Worm (Caenorhabditis elegans) whole organism, early embryonic: ENCODE measurements around the gene F28A10.8.
"Not testable (repeated sequence)": the region's sequence is repeated elsewhere in the genome, so short reads cannot be mapped to it uniquely, and the experiment has no call there.

Experiments used
- B0310.2 ChIP-seq: sonication (generic microtip); optimal IDR thresholded peaks from 2 replicates; lab custom pipeline; 2016; ENCODE audit warnings: mild to moderate bottlenecking, missing genetic modification characterization, missing compliant biosample characterization
- F13C5.2 ChIP-seq: sonication (generic microtip); optimal IDR thresholded peaks from 2 replicates; lab custom pipeline; 2017; ENCODE audit warnings: mild to moderate bottlenecking, missing genetic modification characterization, inconsistent platforms, missing compliant biosample characterization
- aly-1 ChIP-seq: sonication (generic microtip); optimal IDR thresholded peaks from 2 replicates; lab custom pipeline; 2016; ENCODE audit warnings: missing genetic modification characterization, missing compliant biosample characterization
- ama-1 ChIP-seq: fragments of 150-350 bp; optimal IDR thresholded peaks from 2 replicates; lab custom pipeline; 2014
- ceh-13 ChIP-seq: fragments of 200-800 bp; sonication (Bioruptor generic); optimal IDR thresholded peaks from 2 replicates; lab custom pipeline; 2018; ENCODE audit warnings: mild to moderate bottlenecking, missing genetic modification characterization, missing compliant biosample characterization
- ceh-36 ChIP-seq: sonication (generic microtip); optimal IDR thresholded peaks from 2 replicates; lab custom pipeline; 2016; ENCODE audit warnings: missing genetic modification characterization, inconsistent platforms, missing compliant biosample characterization
- ets-7 ChIP-seq: sonication (generic microtip); optimal IDR thresholded peaks from 2 replicates; lab custom pipeline; 2016; ENCODE audit warnings: missing genotype, missing genetic modification characterization, missing compliant biosample characterization
- flt-1 ChIP-seq: fragments of 200-800 bp; sonication (Bioruptor generic); IDR thresholded peaks from 2 replicates; pipeline ENCODE4 v1.3.6; 2022; ENCODE audit warnings: missing genetic modification characterization, missing compliant biosample characterization
- hmbx-1 ChIP-seq: sonication (generic microtip); optimal IDR thresholded peaks from 2 replicates; lab custom pipeline; 2016; ENCODE audit warnings: mild to moderate bottlenecking, missing genetic modification characterization, missing compliant biosample characterization
- hmg-4 ChIP-seq: fragments of 200-800 bp; sonication (Bioruptor generic); optimal IDR thresholded peaks from 2 replicates; lab custom pipeline; 2018; ENCODE audit warnings: mild to moderate bottlenecking, missing genetic modification characterization, missing compliant biosample characterization
- hnd-1 ChIP-seq: sonication (generic microtip); optimal IDR thresholded peaks from 2 replicates; lab custom pipeline; 2016; ENCODE audit warnings: missing genetic modification characterization, missing compliant biosample characterization
- pes-1 ChIP-seq: fragments of 200-800 bp; sonication (Bioruptor generic); IDR thresholded peaks from 2 replicates; pipeline ENCODE4 v1.3.6; 2022; ENCODE audit warnings: missing genetic modification reagents, missing genetic modification characterization, missing compliant biosample characterization
- scrt-1 ChIP-seq: fragments of 200-800 bp; sonication (Bioruptor generic); IDR thresholded peaks from 2 replicates; pipeline ENCODE4 v1.3.6; 2022; ENCODE audit warnings: missing genetic modification characterization, missing compliant biosample characterization
- sea-1 ChIP-seq: fragments of 200-800 bp; sonication (Bioruptor generic); conservative IDR thresholded peaks from 2 replicates; pipeline ENCODE4 v1.3.6; 2022; ENCODE audit warnings: missing genetic modification characterization, missing compliant biosample characterization
- tbx-11 ChIP-seq: fragments of 200-800 bp; sonication (Bioruptor generic); IDR thresholded peaks from 2 replicates; pipeline ENCODE4 v1.3.6; 2022; ENCODE audit warnings: missing genetic modification characterization, missing compliant biosample characterization
- tbx-37 ChIP-seq: fragments of 200-800 bp; sonication (Bioruptor generic); conservative IDR thresholded peaks from 2 replicates; pipeline ENCODE4 v1.3.6; 2022; ENCODE audit warnings: missing genetic modification reagents, missing genetic modification characterization, missing compliant biosample characterization
- tra-4 ChIP-seq: sonication (generic microtip); optimal IDR thresholded peaks from 2 replicates; lab custom pipeline; 2017; ENCODE audit warnings: missing genetic modification characterization, missing compliant biosample characterization

The F28A10.8 gene

ce11 chrII:866801-867200 lies 28.5 kb upstream of the F28A10.8 start, which contains the start of gene Y46B2A.3:
Y46B2A.3 (minus strand) TSS chrII:866901.
- TF ChIP-seq hmg-4 (GFP tag; lab: Kevin White, UChicago) (no peak), F13C5.2 (no peak), hnd-1 (tag; lab: Kevin White, UChicago) (no peak), aly-1 (no peak), pes-1 (GFP tag; lab: Robert Waterston, UW) (no peak), B0310.2 (tag; lab: Kevin White, UChicago) (no peak), tra-4 (no peak), sea-1 (no peak), scrt-1 (GFP tag; lab: Robert Waterston, UW) (no peak), hmbx-1 (tag; lab: Kevin White, UChicago) (no peak)

- no peak for TF ChIP-seq sea-1
- TF ChIP-seq flt-1 (GFP tag; lab: Robert Waterston, UW), result no peak
- no peak for TF ChIP-seq pes-1 (GFP tag; lab: Robert Waterston, UW)
- no peak for TF ChIP-seq hnd-1 (tag; lab: Kevin White, UChicago)
- TF ChIP-seq ceh-13 (GFP tag; lab: Kevin White, UChicago), result no peak
- no peak for TF ChIP-seq scrt-1 (GFP tag; lab: Robert Waterston, UW)
Observed at ce11 chrII:861564-861963, 23.2 kb upstream of the F28A10.8 start, which contains the start of gene Y46B2A.4. Y46B2A.4 (plus strand) TSS chrII:861864.

- TF ChIP-seq ceh-13 (GFP tag; lab: Kevin White, UChicago); pes-1 (GFP tag; lab: Robert Waterston, UW); aly-1: not testable (repeated sequence)
Observed at ce11 chrII:850567-850966, 12.3 kb upstream of the F28A10.8 start, which contains the start of gene F28A10.5. F28A10.5 (minus strand) TSS chrII:850667.

- TF ChIP-seq B0310.2 (tag; lab: Kevin White, UChicago) (no peak), aly-1 (no peak), ets-7 (tag; lab: Kevin White, UChicago) (no peak), hmbx-1 (tag; lab: Kevin White, UChicago) (no peak), tra-4 (no peak), scrt-1 (GFP tag; lab: Robert Waterston, UW) (no peak), hnd-1 (tag; lab: Kevin White, UChicago) (no peak), tbx-11 (GFP tag; lab: Robert Waterston, UW) (no peak), sea-1 (no peak), ceh-36 (tag; lab: Kevin White, UChicago) (no peak), tbx-37 (GFP tag; lab: Robert Waterston, UW) (no peak)
Observed at ce11 chrII:848519-848918, 10.2 kb upstream of the F28A10.8 start, which contains the start of the genes acdh-9 and F28A10.13. acdh-9 (minus strand) TSS chrII:848603. F28A10.13 (plus strand) TSS chrII:848812.

ce11 chrII:845618-846017 lies 7.3 kb upstream of the F28A10.8 start, which contains the start of gene F28A10.7:
F28A10.7 (minus strand) TSS chrII:845718.
- TF ChIP-seq ama-1 (no peak), tra-4 (no peak), ceh-13 (GFP tag; lab: Kevin White, UChicago) (no peak), B0310.2 (tag; lab: Kevin White, UChicago) (no peak)

ce11 chrII:843971-844370 lies 5.7 kb upstream of the F28A10.8 start, which contains the start of gene F28A10.4:
F28A10.4 (plus strand) TSS chrII:844271.
- no peak for TF ChIP-seq ets-7 (tag; lab: Kevin White, UChicago)
- no peak for TF ChIP-seq B0310.2 (tag; lab: Kevin White, UChicago)
- TF ChIP-seq ceh-36 (tag; lab: Kevin White, UChicago), result no peak
- TF ChIP-seq pes-1 (GFP tag; lab: Robert Waterston, UW), result no peak
- TF ChIP-seq tbx-37 (GFP tag; lab: Robert Waterston, UW), result no peak
- TF ChIP-seq tra-4, result no peak
- TF ChIP-seq hmg-4 (GFP tag; lab: Kevin White, UChicago), result no peak
- no peak for TF ChIP-seq aly-1
- TF ChIP-seq flt-1 (GFP tag; lab: Robert Waterston, UW), result no peak
- no peak for TF ChIP-seq sea-1
- no peak for TF ChIP-seq ama-1
- no peak for TF ChIP-seq scrt-1 (GFP tag; lab: Robert Waterston, UW)
- TF ChIP-seq tbx-11 (GFP tag; lab: Robert Waterston, UW), result no peak

- no peak for TF ChIP-seq sea-1
Observed at ce11 chrII:840131-840530, 1.8 kb upstream of the F28A10.8 start, which contains the start of gene clc-33. clc-33 (plus strand) TSS chrII:840431.

- TF ChIP-seq B0310.2 (tag; lab: Kevin White, UChicago), result no peak
- no peak for TF ChIP-seq hnd-1 (tag; lab: Kevin White, UChicago)
- TF ChIP-seq scrt-1 (GFP tag; lab: Robert Waterston, UW), result no peak
- no peak for TF ChIP-seq ceh-36 (tag; lab: Kevin White, UChicago)
- no peak for TF ChIP-seq sea-1
Observed at ce11 chrII:825521-825920, 12.8 kb downstream of the F28A10.8 start, which contains the start of gene F28A10.1. F28A10.1 (plus strand) TSS chrII:825821.

- TF ChIP-seq scrt-1 (GFP tag; lab: Robert Waterston, UW), result no peak
- no peak for TF ChIP-seq sea-1
- no peak for TF ChIP-seq F13C5.2
- no peak for TF ChIP-seq ceh-13 (GFP tag; lab: Kevin White, UChicago)
- no peak for TF ChIP-seq B0310.2 (tag; lab: Kevin White, UChicago)
- no peak for TF ChIP-seq hmg-4 (GFP tag; lab: Kevin White, UChicago)
- no peak for TF ChIP-seq flt-1 (GFP tag; lab: Robert Waterston, UW)
- TF ChIP-seq ets-7 (tag; lab: Kevin White, UChicago), result no peak
- TF ChIP-seq pes-1 (GFP tag; lab: Robert Waterston, UW), result no peak
- TF ChIP-seq ama-1, result no peak
- no peak for TF ChIP-seq hnd-1 (tag; lab: Kevin White, UChicago)
- TF ChIP-seq tbx-37 (GFP tag; lab: Robert Waterston, UW), result no peak
Observed at ce11 chrII:823529-823928, 14.8 kb downstream of the F28A10.8 start, which contains the start of gene F46F5.10. F46F5.10 (plus strand) TSS chrII:823829.
